Worm (Caenorhabditis elegans) whole organism, young adult: ENCODE data around the gene npr-13.

ENCODE experiments used
- B0336.3 ChIP-seq: fragments of 200-800 bp; sonication (Bioruptor generic); IDR thresholded peaks from 2 replicates; pipeline ENCODE4 v1.3.6; 2022; ENCODE audit warnings: missing genetic modification characterization, missing compliant biosample characterization
- C06A6.2 ChIP-seq: fragments of 200-800 bp; sonication (Bioruptor generic); conservative IDR thresholded peaks from 2 replicates; pipeline ENCODE4 v1.3.6; 2022; ENCODE audit warnings: missing genetic modification characterization, missing compliant biosample characterization
- F10E7.11 ChIP-seq: sonication (generic microtip); optimal IDR thresholded peaks from 2 replicates; lab custom pipeline; 2017; ENCODE audit warnings: mild to moderate bottlenecking, missing genetic modification characterization, moderate library complexity, missing compliant biosample characterization
- F23B12.7 ChIP-seq: sonication (generic microtip); optimal IDR thresholded peaks from 2 replicates; lab custom pipeline; 2017; ENCODE audit warnings: missing genetic modification characterization, mild to moderate bottlenecking, missing compliant biosample characterization, antibody characterized with exemption, moderate library complexity; ENCODE audit not compliant: insufficient read depth
- T07F8.4 ChIP-seq: sonication (generic microtip); optimal IDR thresholded peaks from 2 replicates; lab custom pipeline; 2016; ENCODE audit warnings: mild to moderate bottlenecking, missing genetic modification characterization, moderate library complexity, missing compliant biosample characterization
- T26A5.8 ChIP-seq: sonication (generic microtip); optimal IDR thresholded peaks from 2 replicates; lab custom pipeline; 2016; ENCODE audit warnings: missing genetic modification characterization, missing compliant biosample characterization
- akir-1 ChIP-seq: fragments of 200-800 bp; sonication (Bioruptor generic); optimal IDR thresholded peaks from 2 replicates; lab custom pipeline; 2018; ENCODE audit warnings: mild to moderate bottlenecking, missing genetic modification characterization, moderate library complexity, missing compliant biosample characterization
- ama-1 ChIP-seq, 3 experiments: fragments of 150-350 bp in 1 of 3; sonication (generic microtip) in 2 of 3; optimal IDR thresholded peaks; 2 replicates each; lab custom pipeline; 2014 to 2018; ENCODE audit warnings: missing biosample characterization in 2 of 3, missing genetic modification characterization in 2 of 3, missing genetic modification reagents in 2 of 3
- atf-7 ChIP-seq: sonication (generic microtip); optimal IDR thresholded peaks from 2 replicates; lab custom pipeline; 2017; ENCODE audit warnings: mild to moderate bottlenecking, missing genetic modification characterization, missing compliant biosample characterization
- cebp-1 ChIP-seq, 2 experiments: fragments of 200-800 bp in 1 of 2; sonication (Bioruptor generic) in 1 of 2; sonication (generic microtip) in 1 of 2; IDR thresholded peaks in 1 of 2; optimal IDR thresholded peaks in 1 of 2; 2 replicates each; pipeline versions ENCODE4 v1.3.6 to Lab custom; 2017 to 2022; ENCODE audit warnings: missing compliant biosample characterization in 2 of 2, missing genetic modification characterization in 2 of 2, mild to moderate bottlenecking in 1 of 2, missing genetic modification reagents in 1 of 2, moderate library complexity in 1 of 2
- ceh-79 ChIP-seq: sonication (generic microtip); optimal IDR thresholded peaks from 2 replicates; lab custom pipeline; 2017; ENCODE audit warnings: mild to moderate bottlenecking, missing genetic modification characterization, missing compliant biosample characterization
- chd-7 ChIP-seq: sonication (generic microtip); optimal IDR thresholded peaks from 2 replicates; lab custom pipeline; 2016; ENCODE audit warnings: mild to moderate bottlenecking, missing genetic modification characterization, moderate library complexity, missing compliant biosample characterization
- dox-1 ChIP-seq: fragments of 200-800 bp; sonication (Bioruptor generic); IDR thresholded peaks from 2 replicates; pipeline ENCODE4 v1.3.6; 2022; ENCODE audit warnings: missing genetic modification reagents, missing genetic modification characterization, missing compliant biosample characterization
- dpff-1 ChIP-seq: sonication (generic microtip); optimal IDR thresholded peaks from 2 replicates; lab custom pipeline; 2017; ENCODE audit warnings: mild to moderate bottlenecking, missing genetic modification characterization, missing compliant biosample characterization
- efl-1 ChIP-seq: fragments of 150-350 bp; optimal IDR thresholded peaks from 2 replicates; lab custom pipeline; 2014; ENCODE audit warnings: missing biosample characterization, missing genetic modification reagents, missing genetic modification characterization
- ekl-4 ChIP-seq: fragments of 200-800 bp; sonication (Bioruptor generic); IDR thresholded peaks from 2 replicates; pipeline ENCODE4 v1.3.6; 2022; ENCODE audit warnings: missing genetic modification reagents, missing genetic modification characterization, missing compliant biosample characterization
- ets-4 ChIP-seq: fragments of 200-800 bp; sonication (Bioruptor generic); optimal IDR thresholded peaks from 2 replicates; lab custom pipeline; 2018; ENCODE audit warnings: mild to moderate bottlenecking, missing genetic modification characterization, missing compliant biosample characterization
- hlh-12 ChIP-seq: sonication (generic microtip); optimal IDR thresholded peaks from 2 replicates; lab custom pipeline; 2016; ENCODE audit warnings: missing genetic modification characterization, missing compliant biosample characterization
- hmg-1.2 ChIP-seq: fragments of 200-800 bp; sonication (Bioruptor generic); IDR thresholded peaks from 2 replicates; pipeline ENCODE4 v1.3.6; 2022; ENCODE audit warnings: missing genetic modification reagents, missing genetic modification characterization, missing compliant biosample characterization
- hsf-1 ChIP-seq: fragments of 200-800 bp; sonication (Bioruptor generic); IDR thresholded peaks from 2 replicates; pipeline ENCODE4 v1.3.6; 2022; ENCODE audit warnings: missing genetic modification reagents, missing genetic modification characterization, missing compliant biosample characterization
- let-607 ChIP-seq, 2 experiments: fragments of 200-800 bp in 1 of 2; sonication (Bioruptor generic) in 1 of 2; sonication (generic microtip) in 1 of 2; optimal IDR thresholded peaks; 2 replicates each; lab custom pipeline; 2016 to 2018; ENCODE audit warnings: mild to moderate bottlenecking in 2 of 2, missing compliant biosample characterization in 2 of 2, missing genetic modification characterization in 2 of 2, moderate library complexity in 2 of 2, missing genotype in 1 of 2
- lin-40 ChIP-seq: sonication (generic microtip); optimal IDR thresholded peaks from 2 replicates; lab custom pipeline; 2016; ENCODE audit warnings: missing genetic modification characterization, mild to moderate bottlenecking, missing compliant biosample characterization, missing genotype, missing genetic modification reagents
- lin-54 ChIP-seq: fragments of 200-800 bp; sonication (Bioruptor generic); optimal IDR thresholded peaks from 2 replicates; lab custom pipeline; 2018; ENCODE audit warnings: mild to moderate bottlenecking, missing genetic modification characterization, missing compliant biosample characterization
- lsy-27 ChIP-seq: sonication (generic microtip); optimal IDR thresholded peaks from 2 replicates; lab custom pipeline; 2017; ENCODE audit warnings: missing genetic modification characterization, mild to moderate bottlenecking, missing compliant biosample characterization, antibody characterized with exemption, missing genotype, borderline replicate concordance; ENCODE audit not compliant: insufficient read depth
- mcd-1 ChIP-seq: fragments of 200-800 bp; sonication (Bioruptor generic); IDR thresholded peaks from 2 replicates; pipeline ENCODE4 v1.3.6; 2022; ENCODE audit warnings: missing genetic modification reagents, missing genetic modification characterization, missing compliant biosample characterization
- nhr-120 ChIP-seq: fragments of 200-800 bp; sonication (Bioruptor generic); IDR thresholded peaks from 2 replicates; pipeline ENCODE4 v1.3.6; 2022; ENCODE audit warnings: missing genetic modification characterization, missing compliant biosample characterization
- nhr-179 ChIP-seq: sonication (generic microtip); optimal IDR thresholded peaks from 2 replicates; lab custom pipeline; 2016; ENCODE audit warnings: mild to moderate bottlenecking, missing genetic modification characterization, missing compliant biosample characterization
- nhr-80 ChIP-seq: sonication (generic microtip); optimal IDR thresholded peaks from 2 replicates; lab custom pipeline; 2016; ENCODE audit warnings: missing genetic modification characterization, missing compliant biosample characterization
- nhr-90 ChIP-seq: sonication (generic microtip); optimal IDR thresholded peaks from 2 replicates; lab custom pipeline; 2016; ENCODE audit warnings: missing genotype, mild to moderate bottlenecking, missing genetic modification characterization, missing compliant biosample characterization
- pbrm-1 ChIP-seq: fragments of 200-800 bp; sonication (Bioruptor generic); IDR thresholded peaks from 2 replicates; pipeline ENCODE4 v1.3.6; 2022; ENCODE audit warnings: missing genetic modification reagents, missing genetic modification characterization, missing compliant biosample characterization
- pha-4 ChIP-seq: fragments of 150-350 bp; sonication (generic microtip); optimal IDR thresholded peaks from 2 replicates; lab custom pipeline; 2014; ENCODE audit warnings: missing biosample characterization, missing genetic modification reagents, missing genetic modification characterization
- repo-1 ChIP-seq: sonication (generic microtip); optimal IDR thresholded peaks from 2 replicates; lab custom pipeline; 2017; ENCODE audit warnings: mild to moderate bottlenecking, missing genetic modification characterization, missing compliant biosample characterization
- rpc-1 ChIP-seq, 2 experiments: fragments of 150-350 bp in 1 of 2; sonication (generic microtip) in 1 of 2; optimal IDR thresholded peaks; 2 replicates each; lab custom pipeline; 2014 to 2018; ENCODE audit warnings: missing biosample characterization in 1 of 2, missing genetic modification characterization in 1 of 2, missing genetic modification reagents in 1 of 2, missing genotype in 1 of 2
- sea-2 ChIP-seq: fragments of 200-800 bp; sonication (Bioruptor generic); IDR thresholded peaks from 2 replicates; pipeline ENCODE4 v1.3.6; 2022; ENCODE audit warnings: missing genetic modification characterization, missing compliant biosample characterization
- snpc-1.3 ChIP-seq: sonication (generic microtip); optimal IDR thresholded peaks from 2 replicates; lab custom pipeline; 2017; ENCODE audit warnings: missing genetic modification characterization, mild to moderate bottlenecking, missing compliant biosample characterization, antibody characterized with exemption, moderate library complexity, missing genotype, missing genetic modification reagents; ENCODE audit not compliant: insufficient read depth
- snpc-4 ChIP-seq, 5 experiments: fragments of 150-350 bp in 1 of 5; sonication (generic microtip) in 4 of 5; optimal IDR thresholded peaks; 2 replicates each; lab custom pipeline; 2014 to 2018; ENCODE audit warnings: missing genetic modification characterization in 5 of 5, missing biosample characterization in 3 of 5, antibody characterized with exemption in 2 of 5, mild to moderate bottlenecking in 2 of 5, missing compliant biosample characterization in 2 of 5, missing genotype in 2 of 5, moderate library complexity in 2 of 5, missing genetic modification reagents in 1 of 5
- tbp1 ChIP-seq: fragments of 200-800 bp; sonication (Bioruptor generic); optimal IDR thresholded peaks from 2 replicates; lab custom pipeline; 2018; ENCODE audit warnings: mild to moderate bottlenecking, missing genetic modification characterization, missing compliant biosample characterization
- unc-62 ChIP-seq: fragments of 150-350 bp; optimal IDR thresholded peaks from 2 replicates; lab custom pipeline; 2014; ENCODE audit warnings: missing biosample characterization, missing genetic modification reagents, missing genetic modification characterization
- ztf-25 ChIP-seq: fragments of 200-800 bp; sonication (Bioruptor generic); IDR thresholded peaks from 2 replicates; pipeline ENCODE4 v1.3.6; 2022; ENCODE audit warnings: missing genetic modification reagents, missing genetic modification characterization, missing compliant biosample characterization
- ztf-26 ChIP-seq: sonication (generic microtip); optimal IDR thresholded peaks from 2 replicates; lab custom pipeline; 2017; ENCODE audit warnings: missing genetic modification characterization, missing compliant biosample characterization
- ztf-6 ChIP-seq: fragments of 200-800 bp; sonication (Bioruptor generic); IDR thresholded peaks from 2 replicates; pipeline ENCODE4 v1.3.6; 2022; ENCODE audit warnings: missing genetic modification reagents, missing genetic modification characterization, missing compliant biosample characterization

The npr-13 gene

DNA sequence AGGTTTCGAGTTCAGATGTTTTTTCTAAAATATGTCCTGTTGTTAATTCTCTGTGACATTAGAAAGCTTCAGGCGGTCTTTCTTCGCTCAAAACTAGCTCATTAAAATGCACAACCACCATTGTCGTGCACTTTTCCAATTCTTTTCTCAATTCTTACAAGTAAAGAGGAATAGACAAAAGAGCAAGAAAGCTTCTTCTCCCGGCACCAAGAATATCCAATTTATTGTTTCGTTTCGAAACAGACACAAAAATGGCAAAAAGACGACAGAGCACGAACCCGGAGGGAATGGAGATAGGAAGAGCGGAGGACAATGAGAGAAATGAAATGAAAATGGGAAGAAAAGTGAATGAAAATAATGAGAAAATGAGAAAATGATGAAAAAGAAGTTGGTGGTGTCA lies 5.8 kb downstream of the npr-13 start:
- no peak for TF ChIP-seq T07F8.4 (tag; lab: Kevin White, UChicago)
- TF ChIP-seq dpff-1: no peak
- TF ChIP-seq F23B12.7 (tag; lab: Kevin White, UChicago): no peak

ce11 chrV:14851972-14852371 lies 6.4 kb downstream of the npr-13 start:
- TF ChIP-seq rpc-1 (optimal IDR thresholded peaks at IDR 0.05; lab: Kevin White, UChicago): no peak
- TF ChIP-seq rpc-1 (tag; optimal IDR thresholded peaks at IDR 0.05; lab: Kevin White, UChicago): no peak
- TF ChIP-seq ztf-25 (GFP tag; lab: Robert Waterston, UW): no peak
- no peak for TF ChIP-seq pbrm-1 (GFP tag; lab: Robert Waterston, UW)
- no peak for TF ChIP-seq akir-1 (GFP tag; lab: Kevin White, UChicago)
- TF ChIP-seq ekl-4: no peak
- TF ChIP-seq lsy-27 (tag; lab: Kevin White, UChicago): no peak
- TF ChIP-seq unc-62: no peak
- no peak for TF ChIP-seq snpc-4 (GFP tag; optimal IDR thresholded peaks at IDR 0.05; lab: Kevin White, UChicago)
- TF ChIP-seq snpc-4 (tag; optimal IDR thresholded peaks at IDR 0.05; lab: Kevin White, UChicago): no peak
- no peak for TF ChIP-seq F10E7.11
- no peak for TF ChIP-seq efl-1
- TF ChIP-seq T07F8.4 (tag; lab: Kevin White, UChicago): no peak
- no peak for TF ChIP-seq sea-2
- no peak for TF ChIP-seq repo-1 (tag; lab: Kevin White, UChicago)
- TF ChIP-seq dpff-1: no peak
- no peak for TF ChIP-seq let-607 (tag; optimal IDR thresholded peaks at IDR 0.05; lab: Kevin White, UChicago)
- no peak for TF ChIP-seq lin-40

DNA sequence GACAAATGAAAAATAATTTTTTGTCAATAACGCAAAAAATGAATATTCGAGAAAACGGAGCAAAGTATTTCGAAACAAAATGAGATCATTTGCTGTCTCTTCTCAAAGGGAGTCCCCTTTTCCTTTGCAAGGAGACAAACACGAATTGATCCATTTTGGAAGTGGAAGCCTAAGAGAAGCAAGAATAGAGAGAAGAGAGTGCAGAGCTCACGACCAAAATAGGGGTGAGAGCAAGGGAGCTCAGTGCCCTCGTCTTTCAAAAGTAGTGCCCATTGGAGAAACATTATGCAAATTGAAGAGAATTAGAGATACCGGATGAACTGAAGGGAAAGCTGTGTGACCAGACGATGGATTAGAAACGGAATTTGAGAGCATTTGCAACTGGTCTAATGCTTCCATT lies 7.2 kb downstream of the npr-13 start:
- peak; percentile 19 for TF ChIP-seq chd-7 (tag; lab: Kevin White, UChicago)
- TF ChIP-seq hlh-12: no peak
- no peak for TF ChIP-seq C06A6.2 (GFP tag; lab: Robert Waterston, UW)
- peak; percentile 24 for TF ChIP-seq ama-1 (optimal IDR thresholded peaks at IDR 0.05; lab: Kevin White, UChicago)
- TF ChIP-seq ama-1 (GFP tag; optimal IDR thresholded peaks at IDR 0.05; lab: Kevin White, UChicago): no peak
- TF ChIP-seq nhr-120 (GFP tag; lab: Robert Waterston, UW): no peak
- no peak for TF ChIP-seq cebp-1 (GFP tag; IDR thresholded peaks at IDR 0.05; lab: Robert Waterston, UW)
- TF ChIP-seq cebp-1 (tag; optimal IDR thresholded peaks at IDR 0.05; lab: Kevin White, UChicago): peak; percentile 44
- peak; percentile 52; the same call in 1 of the 2 replicates for TF ChIP-seq hmg-1.2 (GFP tag; lab: Robert Waterston, UW)

- TF ChIP-seq ekl-4: peak; percentile 61; the same call in 1 of the 2 replicates
- peak; percentile 48; the same call in 1 of the 2 replicates for TF ChIP-seq cebp-1 (GFP tag; IDR thresholded peaks at IDR 0.05; lab: Robert Waterston, UW)
- TF ChIP-seq cebp-1 (tag; optimal IDR thresholded peaks at IDR 0.05; lab: Kevin White, UChicago): peak; percentile 78
- TF ChIP-seq pha-4 (tag; lab: Kevin White, UChicago): peak; percentile 82
- TF ChIP-seq let-607 (tag; optimal IDR thresholded peaks at IDR 0.05; lab: Kevin White, UChicago): peak; percentile 14 to 49
- no peak for TF ChIP-seq ama-1 (optimal IDR thresholded peaks at IDR 0.05; lab: Kevin White, UChicago)
- TF ChIP-seq ama-1 (GFP tag; optimal IDR thresholded peaks at IDR 0.05; lab: Kevin White, UChicago): no peak
- no peak for TF ChIP-seq ztf-6 (GFP tag; lab: Robert Waterston, UW)
- TF ChIP-seq dox-1 (GFP tag; lab: Robert Waterston, UW): peak; percentile 67
- no peak for TF ChIP-seq ceh-79
- TF ChIP-seq nhr-179 (tag; lab: Kevin White, UChicago): no peak
- no peak for TF ChIP-seq ztf-26
- TF ChIP-seq tbp1 (GFP tag; lab: Kevin White, UChicago): peak; percentile 39
- TF ChIP-seq pbrm-1 (GFP tag; lab: Robert Waterston, UW): no peak
- peak; percentile 76 for TF ChIP-seq atf-7 (tag; lab: Kevin White, UChicago)
- peak; percentile 5 for TF ChIP-seq lin-54 (GFP tag; lab: Kevin White, UChicago)
- TF ChIP-seq T26A5.8 (tag; lab: Kevin White, UChicago): no peak
- TF ChIP-seq chd-7 (tag; lab: Kevin White, UChicago): peak; percentile 56
- peak; percentile 82; the same call in 1 of the 2 replicates for TF ChIP-seq hsf-1 (GFP tag; lab: Robert Waterston, UW)
- TF ChIP-seq nhr-80 (tag; lab: Kevin White, UChicago): peak; percentile 72
- TF ChIP-seq ets-4 (GFP tag; lab: Kevin White, UChicago): peak; percentile 62
- TF ChIP-seq mcd-1: 0 out of 2 replicates have a peak, but pooled peaks have one; percentile 24
- TF ChIP-seq snpc-1.3 (tag; lab: Kevin White, UChicago): no peak
- 0 out of 2 replicates have a peak, but pooled peaks have one; percentile 20 for TF ChIP-seq B0336.3 (GFP tag; lab: Robert Waterston, UW)
- peak; percentile 37 for TF ChIP-seq nhr-90 (tag; lab: Kevin White, UChicago)
Measured at ce11 chrV:14850530-14850929, 7.9 kb downstream of the npr-13 start.
